Fruit fly (Drosophila melanogaster) whole organism, pupa: ENCODE data around the gene CG32647.
A peak's percentile ranks its signal among the peaks of the same experiment; 100 is the strongest.

Experiments
- CG10348 ChIP-seq: fragments of 200-800 bp; sonication (Bioruptor generic); IDR thresholded peaks from 2 replicates; pipeline ENCODE4 v1.3.6; 2022; ENCODE audit warnings: missing biosample characterization, missing genetic modification characterization
- CG12605 ChIP-seq: fragments of 200-800 bp; sonication (Bioruptor generic); IDR thresholded peaks from 2 replicates; pipeline ENCODE4 v1.3.6; 2022; ENCODE audit warnings: missing biosample characterization, missing genetic modification characterization
- CG13204 ChIP-seq: fragments of 200-800 bp; sonication (Bioruptor generic); optimal IDR thresholded peaks from 2 replicates; lab custom pipeline; 2018; ENCODE audit warnings: missing biosample characterization, mild to moderate bottlenecking, missing genetic modification characterization, moderate library complexity
- CG14655 ChIP-seq: fragments of 200-800 bp; sonication (Bioruptor generic); optimal IDR thresholded peaks from 3 replicates; lab custom pipeline; 2017; ENCODE audit warnings: mild to moderate bottlenecking, missing biosample characterization, missing genetic modification reagents, missing genetic modification characterization
- CG15710 ChIP-seq: fragments of 200-800 bp; sonication (Bioruptor generic); optimal IDR thresholded peaks from 2 replicates; lab custom pipeline; 2018; ENCODE audit warnings: missing biosample characterization, mild to moderate bottlenecking, missing genetic modification characterization, moderate library complexity
- CG17806 ChIP-seq: fragments of 200-800 bp; sonication (Bioruptor generic); optimal IDR thresholded peaks from 2 replicates; lab custom pipeline; 2018; ENCODE audit warnings: missing biosample characterization, mild to moderate bottlenecking, missing genetic modification characterization, moderate library complexity
- CG32121 ChIP-seq: fragments of 200-800 bp; sonication (Bioruptor generic); IDR thresholded peaks from 2 replicates; pipeline ENCODE4 v1.3.6; 2022; ENCODE audit warnings: missing biosample characterization, missing genetic modification characterization
- CG34367 ChIP-seq: fragments of 200-800 bp; sonication (Bioruptor generic); optimal IDR thresholded peaks from 2 replicates; lab custom pipeline; 2018; ENCODE audit warnings: missing biosample characterization, mild to moderate bottlenecking, missing genetic modification characterization
- CG4496 ChIP-seq: fragments of 200-800 bp; sonication (Bioruptor generic); IDR thresholded peaks from 3 replicates; pipeline ENCODE4 v1.3.6; 2022; ENCODE audit warnings: missing biosample characterization, missing genetic modification characterization
- CG8159 ChIP-seq: fragments of 200-800 bp; sonication (Bioruptor generic); optimal IDR thresholded peaks from 3 replicates; lab custom pipeline; 2018; ENCODE audit warnings: missing biosample characterization, mild to moderate bottlenecking, missing genetic modification characterization, moderate library complexity
- CG8301 ChIP-seq: fragments of 200-800 bp; sonication (Bioruptor generic); optimal IDR thresholded peaks from 2 replicates; lab custom pipeline; 2018; ENCODE audit warnings: missing biosample characterization, mild to moderate bottlenecking, missing genetic modification characterization
- CG9948 ChIP-seq: fragments of 200-800 bp; sonication (Bioruptor generic); optimal IDR thresholded peaks from 2 replicates; lab custom pipeline; 2018; ENCODE audit warnings: missing biosample characterization, mild to moderate bottlenecking, missing genetic modification characterization, moderate library complexity
- D1 ChIP-seq: fragments of 200-800 bp; sonication (Bioruptor generic); optimal IDR thresholded peaks from 2 replicates; lab custom pipeline; 2018; ENCODE audit warnings: missing biosample characterization, mild to moderate bottlenecking, missing genetic modification characterization, moderate library complexity
- EcR ChIP-seq: fragments of 200-800 bp; sonication (Bioruptor generic); optimal IDR thresholded peaks from 3 replicates; lab custom pipeline; 2019; ENCODE audit warnings: missing biosample characterization, missing genetic modification characterization, mild to moderate bottlenecking, moderate library complexity, missing genetic modification reagents
- Ets98B ChIP-seq: fragments of 200-800 bp; sonication (Bioruptor generic); IDR thresholded peaks from 2 replicates; pipeline ENCODE4 v1.3.6; 2022; ENCODE audit warnings: missing biosample characterization, missing genetic modification characterization
- Pif1A ChIP-seq: fragments of 200-800 bp; sonication (Bioruptor generic); optimal IDR thresholded peaks from 3 replicates; lab custom pipeline; 2016; ENCODE audit warnings: missing biosample characterization, missing genetic modification characterization
- Pif1B ChIP-seq: fragments of 200-800 bp; sonication (Bioruptor generic); optimal IDR thresholded peaks from 3 replicates; lab custom pipeline; 2016; ENCODE audit warnings: missing biosample characterization, missing genetic modification characterization
- Snoo ChIP-seq: fragments of 200-800 bp; sonication (Bioruptor generic); optimal IDR thresholded peaks from 3 replicates; lab custom pipeline; 2017; ENCODE audit warnings: missing biosample characterization, mild to moderate bottlenecking, missing genetic modification characterization, inconsistent platforms
- fd96Ca ChIP-seq: fragments of 200-800 bp; sonication (Bioruptor generic); IDR thresholded peaks from 3 replicates; pipeline ENCODE4 v1.3.6; 2022; ENCODE audit warnings: missing biosample characterization, missing genetic modification characterization
- gl ChIP-seq: fragments of 200-800 bp; sonication (Bioruptor generic); optimal IDR thresholded peaks from 2 replicates; lab custom pipeline; 2018; ENCODE audit warnings: missing biosample characterization, mild to moderate bottlenecking, missing genetic modification characterization
- rn ChIP-seq: fragments of 200-800 bp; sonication (Bioruptor generic); IDR thresholded peaks from 2 replicates; pipeline ENCODE4 v1.3.6; 2022; ENCODE audit warnings: missing biosample characterization, missing genetic modification characterization

Gene CG32647

dm6 chrX:12760466-12761133, 24.2 kb downstream of the CG32647 start, which contains the start of gene Paics:
Gene Paics, minus strand, starts transcription at chrX:12760617.
- peak; percentile 74 for TF ChIP-seq CG14655 (GFP tag; lab: Kevin White, UChicago)
- peak; percentile 59 for TF ChIP-seq Snoo
- TF ChIP-seq Pif1B (GFP tag; lab: Kevin White, UChicago) = peak; percentile 67
- TF ChIP-seq CG8159 (tag; lab: Kevin White, UChicago) = peak; percentile 61
- TF ChIP-seq CG4496 (GFP tag; lab: Robert Waterston, UW) = peak; percentile 64
- peak; percentile 14 for TF ChIP-seq gl (tag; lab: Kevin White, UChicago)
- no peak for TF ChIP-seq CG12605 (GFP tag; lab: Robert Waterston, UW)
- TF ChIP-seq rn (GFP tag; lab: Robert Waterston, UW) = peak; percentile 49; the same call in 1 of the 2 replicates
- no peak for TF ChIP-seq CG10348 (GFP tag; lab: Robert Waterston, UW)
- TF ChIP-seq CG32121 = no peak
- TF ChIP-seq Pif1A (GFP tag; lab: Kevin White, UChicago) = peak; percentile 72
- TF ChIP-seq CG8301 (tag; lab: Kevin White, UChicago) = peak; percentile 40
- TF ChIP-seq EcR (GFP tag; lab: Kevin White, UChicago) = peak; percentile 16
- peak; percentile 42 for TF ChIP-seq CG17806 (tag; lab: Kevin White, UChicago)
- TF ChIP-seq CG34367 (tag; lab: Kevin White, UChicago) = peak; percentile 57
- peak; percentile 54 for TF ChIP-seq Ets98B
- peak; percentile 50 for TF ChIP-seq CG9948 (tag; lab: Kevin White, UChicago)
- no peak for TF ChIP-seq D1 (tag; lab: Kevin White, UChicago)
- peak; percentile 75; the same call in 2 of the 3 replicates for TF ChIP-seq fd96Ca (GFP tag; lab: Robert Waterston, UW)
- peak; percentile 55 for TF ChIP-seq CG15710
- TF ChIP-seq CG13204 (GFP tag; lab: Kevin White, UChicago) = no peak
- TF ChIP-seq, all 21 proteins: peak for 16

DNA sequence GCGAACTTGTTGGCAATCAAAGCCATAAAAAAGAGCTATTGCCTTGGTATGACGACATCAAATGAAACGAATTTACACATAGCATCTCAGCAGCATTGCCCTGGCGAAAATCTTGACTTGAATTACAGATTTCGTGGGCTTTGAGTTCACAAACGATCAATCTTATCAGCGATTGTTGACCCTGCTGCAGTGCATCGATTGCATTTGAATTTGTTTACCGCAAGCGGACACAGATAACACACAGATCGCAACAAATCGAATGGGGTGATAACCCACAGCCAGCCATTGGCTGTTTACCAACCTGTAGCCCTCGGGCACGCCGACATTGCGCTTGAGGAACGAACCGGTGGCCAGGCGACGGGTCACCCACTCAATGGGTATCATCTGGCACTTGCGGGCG, 25.6 kb downstream of the CG32647 start:
- no peak for TF ChIP-seq CG9948 (tag; lab: Kevin White, UChicago)
- TF ChIP-seq EcR (GFP tag; lab: Kevin White, UChicago) = peak; percentile 56
- TF ChIP-seq gl (tag; lab: Kevin White, UChicago) = no peak
- no peak for TF ChIP-seq CG12605 (GFP tag; lab: Robert Waterston, UW)
- no peak for TF ChIP-seq CG8159 (tag; lab: Kevin White, UChicago)
- TF ChIP-seq CG10348 (GFP tag; lab: Robert Waterston, UW) = no peak
- TF ChIP-seq Pif1A (GFP tag; lab: Kevin White, UChicago) = no peak
- no peak for TF ChIP-seq CG15710
- TF ChIP-seq, all 21 proteins: peak for 1

- peak; percentile 34 for TF ChIP-seq D1 (tag; lab: Kevin White, UChicago)
- no peak for TF ChIP-seq EcR (GFP tag; lab: Kevin White, UChicago)
- no peak for TF ChIP-seq rn (GFP tag; lab: Robert Waterston, UW)
- peak; percentile 1 for TF ChIP-seq CG8301 (tag; lab: Kevin White, UChicago)
- peak; percentile 17 for TF ChIP-seq gl (tag; lab: Kevin White, UChicago)
- TF ChIP-seq CG12605 (GFP tag; lab: Robert Waterston, UW) = peak; percentile 38; the same call in 1 of the 2 replicates
- peak; percentile 56; the same call in 2 of the 3 replicates for TF ChIP-seq CG4496 (GFP tag; lab: Robert Waterston, UW)
- peak; percentile 22 for TF ChIP-seq CG34367 (tag; lab: Kevin White, UChicago)
Measured at dm6 chrX:12757075-12757474, 27.7 kb downstream of the CG32647 start.

DNA sequence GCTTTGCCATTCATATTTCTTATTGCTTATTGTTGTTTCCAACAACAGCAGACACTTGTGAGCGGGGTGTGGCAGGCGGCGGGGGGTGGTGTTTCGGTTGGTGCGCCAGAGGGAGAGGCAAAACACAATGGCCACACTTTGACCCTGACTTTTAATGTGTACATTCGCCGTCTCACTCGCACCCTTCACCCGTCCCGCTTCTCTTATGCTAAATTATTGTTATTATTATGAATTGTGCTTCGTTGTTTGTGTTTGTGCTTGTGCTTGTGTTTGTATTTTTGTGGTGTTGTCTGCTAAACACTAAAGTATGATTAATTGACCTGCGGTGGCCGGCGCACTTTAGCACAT, 28.4 kb downstream of the CG32647 start:
- no peak for TF ChIP-seq rn (GFP tag; lab: Robert Waterston, UW)
- no peak for TF ChIP-seq CG4496 (GFP tag; lab: Robert Waterston, UW)
- peak; percentile 15; the same call in 1 of the 2 replicates for TF ChIP-seq Ets98B
- no peak for TF ChIP-seq D1 (tag; lab: Kevin White, UChicago)
- peak; percentile 81 for TF ChIP-seq EcR (GFP tag; lab: Kevin White, UChicago)
- peak; percentile 45; the same call in 1 of the 3 replicates for TF ChIP-seq fd96Ca (GFP tag; lab: Robert Waterston, UW)
- peak; percentile 33 for TF ChIP-seq gl (tag; lab: Kevin White, UChicago)

DNA sequence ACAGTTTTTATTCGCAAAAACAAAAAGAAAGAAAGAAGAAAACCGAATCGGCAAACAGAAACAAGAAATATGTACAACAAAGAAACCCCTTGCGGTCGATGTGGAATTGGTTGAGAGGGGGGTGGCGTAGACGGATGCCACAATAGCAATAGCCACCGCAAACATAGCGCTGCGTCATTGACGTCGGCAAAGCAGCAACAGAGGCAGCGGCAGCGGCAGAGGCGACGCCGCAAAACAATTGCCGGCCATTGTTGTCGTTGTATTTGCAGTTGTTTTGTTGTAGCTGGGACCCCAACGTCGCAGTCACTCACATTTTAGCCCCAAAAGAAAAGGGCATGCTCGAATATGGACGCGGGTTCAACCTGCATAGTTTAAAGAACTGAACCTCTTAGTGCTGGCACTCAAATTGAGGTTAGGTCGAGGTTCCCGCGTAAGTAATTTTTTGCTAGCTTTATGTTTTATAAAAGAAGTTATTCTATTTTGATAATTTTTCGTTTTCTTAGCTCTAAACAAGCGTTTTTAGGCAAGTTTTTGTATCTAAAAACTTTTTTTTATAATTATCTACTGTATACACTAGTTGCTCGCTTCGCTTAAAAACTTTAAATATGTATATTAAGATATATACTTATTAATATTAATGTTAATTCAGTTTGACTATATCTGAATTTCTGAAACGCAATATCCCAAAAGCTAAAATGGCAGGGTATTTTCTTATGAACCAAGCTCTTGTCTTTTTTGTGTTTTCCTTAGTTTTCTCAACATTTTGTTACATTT, 29.0 kb downstream of the CG32647 start:
- TF ChIP-seq CG8159 (tag; lab: Kevin White, UChicago) = peak; percentile 85
- peak; percentile 72; the same call in 2 of the 3 replicates for TF ChIP-seq CG4496 (GFP tag; lab: Robert Waterston, UW)
- TF ChIP-seq EcR (GFP tag; lab: Kevin White, UChicago) = peak; percentile 29
- peak; percentile 46 for TF ChIP-seq Pif1B (GFP tag; lab: Kevin White, UChicago)
- TF ChIP-seq Ets98B = peak; percentile 32; the same call in 1 of the 2 replicates
- TF ChIP-seq CG34367 (tag; lab: Kevin White, UChicago) = peak; percentile 67
- 0 out of 2 replicates have a peak, but pooled peaks have one; percentile 54 for TF ChIP-seq CG10348 (GFP tag; lab: Robert Waterston, UW)
- TF ChIP-seq Snoo = peak; percentile 84
- peak; percentile 53 for TF ChIP-seq CG32121
- peak; percentile 84 for TF ChIP-seq CG15710
- TF ChIP-seq CG17806 (tag; lab: Kevin White, UChicago) = peak; percentile 76
- peak; percentile 61 for TF ChIP-seq Pif1A (GFP tag; lab: Kevin White, UChicago)
- peak; percentile 84 for TF ChIP-seq CG14655 (GFP tag; lab: Kevin White, UChicago)
- peak; percentile 90 for TF ChIP-seq CG9948 (tag; lab: Kevin White, UChicago)
- TF ChIP-seq D1 (tag; lab: Kevin White, UChicago) = peak; percentile 24
- TF ChIP-seq fd96Ca (GFP tag; lab: Robert Waterston, UW) = peak; percentile 85
- no peak for TF ChIP-seq CG13204 (GFP tag; lab: Kevin White, UChicago)
- no peak for TF ChIP-seq gl (tag; lab: Kevin White, UChicago)
- TF ChIP-seq CG8301 (tag; lab: Kevin White, UChicago) = peak; percentile 1
- TF ChIP-seq rn (GFP tag; lab: Robert Waterston, UW) = peak; percentile 35; the same call in 1 of the 2 replicates
- no peak for TF ChIP-seq CG12605 (GFP tag; lab: Robert Waterston, UW)
